Fruit fly (Drosophila melanogaster): ENCODE data around the gene CG31668.

Gene CG31668

dm6 chr2L:2161244-2162243 is 44.4 kb downstream of the CG31668 start:
- no peak for TF ChIP-seq Sin3A (optimal IDR thresholded peaks at IDR 0.05)
- TF ChIP-seq psq (optimal IDR thresholded peaks at IDR 0.05), result no peak
- TF ChIP-seq insv (optimal IDR thresholded peaks at IDR 0.05), result no peak
- TF ChIP-seq ttk (optimal IDR thresholded peaks at IDR 0.05), result no peak
- no peak for TF ChIP-seq h (optimal IDR thresholded peaks at IDR 0.05)
- no peak for TF ChIP-seq Myc (optimal IDR thresholded peaks at IDR 0.05)

dm6 chr2L:2155453-2155852 is 50.5 kb downstream of the CG31668 start, which contains the start of gene CG15382:
TSS of gene CG15382 (plus strand) at chr2L:2155753.
- TF ChIP-seq insv (optimal IDR thresholded peaks at IDR 0.05) (no peak), Myc (optimal IDR thresholded peaks at IDR 0.05) (no peak), Sin3A (optimal IDR thresholded peaks at IDR 0.05) (no peak), psq (optimal IDR thresholded peaks at IDR 0.05) (no peak), h (optimal IDR thresholded peaks at IDR 0.05) (no peak), ttk (optimal IDR thresholded peaks at IDR 0.05) (no peak)
